Worm (Caenorhabditis elegans) whole organism, young adult: Measurements from ENCODE around the gene Y66D12A.19.

Experiments used
- B0019.2 ChIP-seq: fragments of 200-800 bp; sonication (Bioruptor generic); conservative IDR thresholded peaks from 2 replicates; pipeline ENCODE4 v1.3.6; 2022; ENCODE audit warnings: missing genetic modification reagents, missing genetic modification characterization, missing compliant biosample characterization
- F37B4.10 ChIP-seq: fragments of 200-800 bp; sonication (Bioruptor generic); IDR thresholded peaks from 2 replicates; pipeline ENCODE4 v1.3.6; 2022; ENCODE audit warnings: missing genetic modification characterization, missing compliant biosample characterization
- F39B2.1 ChIP-seq: fragments of 200-800 bp; sonication (Bioruptor generic); IDR thresholded peaks from 2 replicates; pipeline ENCODE4 v1.3.6; 2022; ENCODE audit warnings: missing genetic modification reagents, missing genetic modification characterization, missing compliant biosample characterization
- bed-2 ChIP-seq: fragments of 200-800 bp; sonication (Bioruptor generic); IDR thresholded peaks from 2 replicates; pipeline ENCODE4 v1.3.6; 2022; ENCODE audit warnings: missing genetic modification reagents, missing genetic modification characterization, missing compliant biosample characterization
- mes-4 ChIP-seq: sonication (generic microtip); optimal IDR thresholded peaks from 2 replicates; lab custom pipeline; 2016; ENCODE audit warnings: missing genotype, missing genetic modification characterization, missing compliant biosample characterization
- pbrm-1 ChIP-seq: fragments of 200-800 bp; sonication (Bioruptor generic); IDR thresholded peaks from 2 replicates; pipeline ENCODE4 v1.3.6; 2022; ENCODE audit warnings: missing genetic modification reagents, missing genetic modification characterization, missing compliant biosample characterization

- TF ChIP-seq B0019.2 (GFP tag; lab: Robert Waterston, UW) (no peak), mes-4 (tag; lab: Kevin White, UChicago) (no peak), bed-2 (GFP tag; lab: Robert Waterston, UW) (no peak), F39B2.1 (GFP tag; lab: Robert Waterston, UW) (no peak), pbrm-1 (GFP tag; lab: Robert Waterston, UW) (no peak), F37B4.10 (GFP tag; lab: Robert Waterston, UW) (no peak)
Measured at ce11 chrIII:11474674-11475306, 34.1 kb upstream of the Y66D12A.19 start.
